Worm (Caenorhabditis elegans): ENCODE results near the gene F40G12.7.
A peak's percentile ranks its signal among the peaks of the same experiment; 100 is the strongest.

- TF ChIP-seq nhr-11 (tag; optimal IDR thresholded peaks at IDR 0.05) (no peak), ztf-1 (GFP tag; conservative IDR thresholded peaks at IDR 0.05) (no peak), nhr-12 (tag; optimal IDR thresholded peaks at IDR 0.05) (no peak), nhr-6 (tag; optimal IDR thresholded peaks at IDR 0.05) (no peak), unc-62 (GFP tag; optimal IDR thresholded peaks at IDR 0.05) (no peak), ceh-16 (tag; optimal IDR thresholded peaks at IDR 0.05) (no peak), lin-13 (GFP tag; optimal IDR thresholded peaks at IDR 0.05) (peak; percentile 25), elt-1 (tag; optimal IDR thresholded peaks at IDR 0.05) (no peak), lin-11 (tag; optimal IDR thresholded peaks at IDR 0.05) (no peak)
Measured at ce11 chrV:14322743-14323142, 48.4 kb downstream of the F40G12.7 start, which contains the start of gene F47B8.3.
